Worm (Caenorhabditis elegans) whole organism, L3 larva: ENCODE results near the gene twk-17.

ENCODE experiments used
- elt-3 ChIP-seq, 3 experiments: fragments of 150-350 bp in 1 of 3; sonication (generic microtip) in 2 of 3; optimal IDR thresholded peaks; 2 replicates in 2 of 3; 4 replicates in 1 of 3; lab custom pipeline; 2014 to 2017; ENCODE audit warnings: missing biosample characterization in 3 of 3, missing genetic modification characterization in 3 of 3
- fkh-10 ChIP-seq: sonication (generic microtip); optimal IDR thresholded peaks from 2 replicates; lab custom pipeline; 2017; ENCODE audit warnings: missing biosample characterization, missing genetic modification reagents, missing genetic modification characterization
- fkh-2 ChIP-seq: fragments of 150-350 bp; optimal IDR thresholded peaks from 2 replicates; lab custom pipeline; 2014; ENCODE audit warnings: missing biosample characterization, missing genetic modification reagents, missing genetic modification characterization
- nfya-1 ChIP-seq: sonication (generic microtip); optimal IDR thresholded peaks from 2 replicates; lab custom pipeline; 2017; ENCODE audit warnings: missing genetic modification characterization, mild to moderate bottlenecking, missing compliant biosample characterization, antibody characterized with exemption, moderate library complexity; ENCODE audit not compliant: insufficient read depth
- nhr-11 ChIP-seq: fragments of 150-350 bp; optimal IDR thresholded peaks from 2 replicates; lab custom pipeline; 2014; ENCODE audit warnings: missing biosample characterization, missing genetic modification characterization

- TF ChIP-seq fkh-10 (GFP tag; lab: Kevin White, UChicago) (no peak), fkh-2 (tag; lab: Kevin White, UChicago) (no peak), nhr-11 (tag; lab: Kevin White, UChicago) (no peak), elt-3 (tag; optimal IDR thresholded peaks at IDR 0.05; lab: Kevin White, UChicago) (no peak), nfya-1 (no peak)
Observed at ce11 chrX:7562625-7563024, 45.3 kb downstream of the twk-17 start, which contains the start of gene sto-1.
